Worm (Caenorhabditis elegans): ENCODE measurements around the gene F42A10.9.

F42A10.9 gene

ce11 chrIII:6149467-6150072 is 14.8 kb upstream of the F42A10.9 start, which contains the start of the genes wht-7 and Y42G9A.1 (continued):
- no peak for TF ChIP-seq T26A5.8 (tag; optimal IDR thresholded peaks at IDR 0.05)
- no peak for TF ChIP-seq ekl-4 (GFP tag; IDR thresholded peaks at IDR 0.05)
- no peak for TF ChIP-seq Y56A3A.18 (GFP tag; IDR thresholded peaks at IDR 0.05)
- no peak for TF ChIP-seq ama-1 (optimal IDR thresholded peaks at IDR 0.05)
- TF ChIP-seq ama-1 (GFP tag; optimal IDR thresholded peaks at IDR 0.05) = no peak
- no peak for TF ChIP-seq Y53G8AR.9 (GFP tag; conservative IDR thresholded peaks at IDR 0.05)
- no peak for TF ChIP-seq nfya-1 (tag; optimal IDR thresholded peaks at IDR 0.05; ENCODE audit: borderline replicate concordance, insufficient read depth)
- no peak for TF ChIP-seq lin-40 (tag; optimal IDR thresholded peaks at IDR 0.05)
- TF ChIP-seq C17E4.6 (GFP tag; IDR thresholded peaks at IDR 0.05) = no peak
- TF ChIP-seq ztf-22 (GFP tag; optimal IDR thresholded peaks at IDR 0.05) = no peak
- TF ChIP-seq somi-1 (GFP tag; optimal IDR thresholded peaks at IDR 0.05) = no peak
- peak; percentile 33 for TF ChIP-seq lin-54 (GFP tag; optimal IDR thresholded peaks at IDR 0.05)
- no peak for TF ChIP-seq lsy-27 (tag; optimal IDR thresholded peaks at IDR 0.05; ENCODE audit: borderline replicate concordance, insufficient read depth)
- peak; percentile 27; the same call in 1 of the 2 replicates for TF ChIP-seq D2030.7 (GFP tag; IDR thresholded peaks at IDR 0.05)
- no peak for TF ChIP-seq akir-1 (GFP tag; optimal IDR thresholded peaks at IDR 0.05)
- no peak for TF ChIP-seq Y95B8A.8 (GFP tag; IDR thresholded peaks at IDR 0.05)
- no peak for TF ChIP-seq dpff-1 (tag; optimal IDR thresholded peaks at IDR 0.05)
- TF ChIP-seq mxl-1 (tag; optimal IDR thresholded peaks at IDR 0.05) = no peak
- no peak for TF ChIP-seq K12H6.12 (tag; optimal IDR thresholded peaks at IDR 0.05)
- TF ChIP-seq ZK185.1 (tag; optimal IDR thresholded peaks at IDR 0.05; ENCODE audit: poor library complexity, severe bottlenecking) = no peak
- peak; percentile 77 for TF ChIP-seq madf-6 (GFP tag; IDR thresholded peaks at IDR 0.05)
- no peak for TF ChIP-seq cebp-1 (GFP tag; IDR thresholded peaks at IDR 0.05)
- no peak for TF ChIP-seq cebp-1 (tag; optimal IDR thresholded peaks at IDR 0.05)
- TF ChIP-seq fkh-3 (tag; optimal IDR thresholded peaks at IDR 0.05) = no peak
- TF ChIP-seq atf-7 (tag; optimal IDR thresholded peaks at IDR 0.05) = peak; percentile 41
- TF ChIP-seq egrh-3 (GFP tag; IDR thresholded peaks at IDR 0.05) = no peak
- no peak for TF ChIP-seq hrde-1 (tag; optimal IDR thresholded peaks at IDR 0.05; ENCODE audit: borderline replicate concordance)
- TF ChIP-seq lsl-1 (GFP tag; optimal IDR thresholded peaks at IDR 0.05) = peak; percentile 40
- TF ChIP-seq tbx-9 (tag; optimal IDR thresholded peaks at IDR 0.05; ENCODE audit: borderline replicate concordance) = no peak
- no peak for TF ChIP-seq unc-62 (GFP tag; optimal IDR thresholded peaks at IDR 0.05)
- peak; percentile 16 for TF ChIP-seq xnd-1 (tag; optimal IDR thresholded peaks at IDR 0.05)
- TF ChIP-seq rpc-1 (optimal IDR thresholded peaks at IDR 0.05) = no peak
- no peak for TF ChIP-seq rpc-1 (tag; optimal IDR thresholded peaks at IDR 0.05)
- TF ChIP-seq tbp1 (GFP tag; optimal IDR thresholded peaks at IDR 0.05) = peak; percentile 15
- no peak for TF ChIP-seq lin-35 (GFP tag; optimal IDR thresholded peaks at IDR 0.05)
- TF ChIP-seq F57C9.4 (tag; optimal IDR thresholded peaks at IDR 0.05) = no peak
- TF ChIP-seq nfyb-1 (GFP tag; IDR thresholded peaks at IDR 0.05) = no peak
- no peak for TF ChIP-seq bed-1 (GFP tag; IDR thresholded peaks at IDR 0.05)
- no peak for TF ChIP-seq ceh-40 (GFP tag; IDR thresholded peaks at IDR 0.05)
- TF ChIP-seq C06A6.2 (GFP tag; conservative IDR thresholded peaks at IDR 0.05) = no peak
- TF ChIP-seq F37B4.10 (GFP tag; IDR thresholded peaks at IDR 0.05) = no peak
- no peak for TF ChIP-seq unc-130 (GFP tag; optimal IDR thresholded peaks at IDR 0.05)
- peak; percentile 41; the same call in 1 of the 2 replicates for TF ChIP-seq attf-3 (GFP tag; conservative IDR thresholded peaks at IDR 0.05)
- TF ChIP-seq mes-4 (tag; optimal IDR thresholded peaks at IDR 0.05) = no peak
- TF ChIP-seq T07F8.4 (tag; optimal IDR thresholded peaks at IDR 0.05) = no peak
- 0 out of 2 replicates have a peak, but pooled peaks have one; percentile 25 for TF ChIP-seq F33H1.4 (GFP tag; IDR thresholded peaks at IDR 0.05)
- no peak for TF ChIP-seq K11D2.4 (GFP tag; IDR thresholded peaks at IDR 0.05)
- 0 out of 2 replicates have a peak, but pooled peaks have one; percentile 16 for TF ChIP-seq B0019.2 (GFP tag; conservative IDR thresholded peaks at IDR 0.05)
- no peak for TF ChIP-seq sea-2 (GFP tag; IDR thresholded peaks at IDR 0.05)

All from whole organism, young adult.